Worm (Caenorhabditis elegans): Measurements from ENCODE around the gene F58E6.13.

DNA sequence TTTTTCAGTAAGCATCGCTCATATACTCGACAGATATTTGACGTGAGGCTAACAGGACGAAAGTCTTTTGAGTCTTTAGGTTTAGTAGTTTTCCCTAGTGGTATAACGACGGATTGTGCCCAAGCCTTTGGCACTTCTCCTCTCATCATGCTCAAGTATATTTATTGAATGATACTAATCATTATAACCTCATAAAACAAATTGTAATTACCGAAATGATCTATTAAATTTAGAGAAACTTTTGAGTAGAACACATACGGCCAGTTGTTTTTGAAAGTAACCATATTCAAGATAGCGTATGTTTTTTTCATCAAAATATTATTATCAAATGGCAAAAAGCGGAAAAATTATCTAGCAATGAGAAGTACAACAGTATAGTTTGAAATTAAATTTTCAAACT is 26.3 kb downstream of the F58E6.13 start:
- no peak for TF ChIP-seq pqm-1 (tag; optimal IDR thresholded peaks at IDR 0.05)
- TF ChIP-seq C08G9.2 (tag; optimal IDR thresholded peaks at IDR 0.05) = no peak
- TF ChIP-seq ahr-1 (tag; optimal IDR thresholded peaks at IDR 0.05) = no peak
- TF ChIP-seq ceh-22 (tag; optimal IDR thresholded peaks at IDR 0.05) = no peak
- no peak for TF ChIP-seq che-1 (tag; optimal IDR thresholded peaks at IDR 0.05)
- TF ChIP-seq nhr-11 (tag; optimal IDR thresholded peaks at IDR 0.05) = no peak
- TF ChIP-seq pha-2 (tag; optimal IDR thresholded peaks at IDR 0.05) = no peak
- no peak for TF ChIP-seq rnt-1 (tag; optimal IDR thresholded peaks at IDR 0.05)
- TF ChIP-seq ceh-9 (tag; optimal IDR thresholded peaks at IDR 0.05) = no peak
- TF ChIP-seq F13H6.1 (tag; optimal IDR thresholded peaks at IDR 0.05) = no peak
